Worm (Caenorhabditis elegans): Measurements from ENCODE around the gene tbc-1.

DNA sequence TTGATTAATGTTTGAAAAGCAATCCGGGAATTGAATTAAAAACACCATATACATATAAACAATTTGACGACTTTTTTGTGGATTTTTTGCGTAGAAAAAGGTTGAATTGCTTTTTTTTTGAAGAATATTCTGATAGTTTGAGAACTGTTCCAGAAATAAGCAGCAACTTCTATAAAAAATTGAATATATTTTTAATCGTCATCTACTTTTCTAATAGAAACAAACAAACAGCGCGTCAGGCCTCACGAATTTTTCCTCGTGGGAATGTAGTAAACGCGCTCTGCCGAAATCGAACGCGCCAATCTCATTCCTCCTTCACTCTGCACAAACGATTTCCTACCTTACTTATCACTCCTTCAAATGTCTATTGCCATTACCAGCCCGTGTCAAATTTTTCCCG, 6.3 kb upstream of the tbc-1 start, which contains the start of gene rgs-11:
- TF ChIP-seq nhr-25 (tag; optimal IDR thresholded peaks at IDR 0.05) (no peak), nhr-6 (tag; optimal IDR thresholded peaks at IDR 0.05) (no peak), lin-11 (tag; optimal IDR thresholded peaks at IDR 0.05) (no peak), unc-62 (GFP tag; optimal IDR thresholded peaks at IDR 0.05) (no peak), lin-13 (GFP tag; optimal IDR thresholded peaks at IDR 0.05) (no peak), nhr-11 (tag; optimal IDR thresholded peaks at IDR 0.05) (no peak)

Measured in whole organism, L2 larva.